Worm (Caenorhabditis elegans): Measurements from ENCODE around the gene uso-1.

- TF ChIP-seq skn-1 (tag; optimal IDR thresholded peaks at IDR 0.05) (no peak), nhr-12 (tag; optimal IDR thresholded peaks at IDR 0.05) (no peak), nhr-25 (tag; optimal IDR thresholded peaks at IDR 0.05) (no peak), nhr-76 (tag; optimal IDR thresholded peaks at IDR 0.05) (no peak), lin-15B (tag; optimal IDR thresholded peaks at IDR 0.05) (peak; percentile 6), nhr-28 (tag; optimal IDR thresholded peaks at IDR 0.05) (no peak), unc-62 (GFP tag; optimal IDR thresholded peaks at IDR 0.05) (no peak), nfya-1 (tag; optimal IDR thresholded peaks at IDR 0.05; ENCODE audit: insufficient read depth) (no peak), elt-3 (tag; optimal IDR thresholded peaks at IDR 0.05) (no peak), jun-1 (tag; optimal IDR thresholded peaks at IDR 0.05) (no peak)
Measured at ce11 chrIV:13502806-13503363, 48.3 kb upstream of the uso-1 start, which contains the start of gene tbc-9.

All from whole organism, L3 larva.